Worm (Caenorhabditis elegans) whole organism, L1 larva: ENCODE data around the gene F46H5.5.

Experiments used
- dpl-1 ChIP-seq, 3 experiments: fragments of 150-350 bp in 2 of 3; sonication (generic microtip) in 1 of 3; optimal IDR thresholded peaks; 2 replicates each; lab custom pipeline; 2014 to 2017; ENCODE audit warnings: missing biosample characterization in 3 of 3, missing genetic modification characterization in 3 of 3, missing genetic modification reagents in 3 of 3
- jun-1 ChIP-seq: fragments of 150-350 bp; optimal IDR thresholded peaks from 2 replicates; lab custom pipeline; 2014; ENCODE audit warnings: missing biosample characterization, missing genetic modification reagents, missing genetic modification characterization
- lin-13 ChIP-seq: fragments of 150-350 bp; optimal IDR thresholded peaks from 2 replicates; lab custom pipeline; 2014; ENCODE audit warnings: missing biosample characterization, missing genetic modification reagents, missing genetic modification characterization
- nhr-28 ChIP-seq: fragments of 150-350 bp; optimal IDR thresholded peaks from 2 replicates; lab custom pipeline; 2014; ENCODE audit warnings: missing biosample characterization, missing genetic modification characterization
- nhr-76 ChIP-seq: sonication (generic microtip); optimal IDR thresholded peaks from 2 replicates; lab custom pipeline; 2017; ENCODE audit warnings: missing biosample characterization, missing genetic modification characterization
- vab-15 ChIP-seq: sonication (generic microtip); optimal IDR thresholded peaks from 2 replicates; lab custom pipeline; 2017; ENCODE audit warnings: missing genotype, mild to moderate bottlenecking, missing genetic modification characterization, missing compliant biosample characterization

DNA sequence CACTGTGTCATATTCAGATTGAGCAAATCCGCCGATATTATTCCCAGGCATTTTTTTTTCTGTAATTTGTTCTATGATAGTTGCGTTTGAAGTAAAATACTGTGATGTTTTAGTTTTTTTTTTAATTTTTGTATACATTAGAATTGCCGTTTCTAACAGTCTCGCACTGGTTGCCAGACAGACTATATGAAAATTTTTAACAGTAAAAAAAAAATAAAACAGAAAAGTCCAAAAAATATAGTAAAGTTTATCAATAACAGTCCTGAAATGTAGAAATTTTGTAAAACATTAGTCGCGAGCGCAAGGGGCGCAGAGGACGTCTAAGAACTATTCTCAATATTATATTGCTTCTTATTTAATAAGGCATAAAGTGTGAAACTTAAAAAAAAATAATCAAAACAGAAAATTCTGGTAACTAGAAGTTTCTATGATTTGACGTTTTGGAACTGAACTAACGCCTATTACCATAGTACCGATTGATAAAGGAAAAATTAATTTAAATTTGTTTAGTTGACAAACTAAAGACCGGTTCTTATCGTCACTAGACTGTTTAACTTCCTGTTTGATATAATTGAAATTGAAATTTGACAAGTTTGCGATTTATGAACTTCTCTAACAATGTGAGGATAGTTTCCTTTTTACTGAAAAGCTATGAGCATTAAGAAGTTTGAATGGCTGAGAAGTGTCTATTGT is 3.7 kb upstream of the F46H5.5 start, which contains the start of gene lact-1:
- TF ChIP-seq dpl-1 (GFP tag; optimal IDR thresholded peaks at IDR 0.05; lab: Kevin White, UChicago) (no peak), vab-15 (no peak), nhr-28 (no peak), lin-13 (GFP tag; lab: Kevin White, UChicago) (no peak), nhr-76 (tag; lab: Kevin White, UChicago) (no peak), jun-1 (no peak)
